Worm (Caenorhabditis elegans) whole organism, late embryonic: ENCODE measurements around the gene C15H7.4.

Experiments used
- C08G9.2 ChIP-seq: sonication (generic microtip); optimal IDR thresholded peaks from 2 replicates; lab custom pipeline; 2016; ENCODE audit warnings: mild to moderate bottlenecking, missing genetic modification characterization, moderate library complexity, missing compliant biosample characterization
- K02D7.2 ChIP-seq: sonication (generic microtip); optimal IDR thresholded peaks from 2 replicates; lab custom pipeline; 2017; ENCODE audit warnings: mild to moderate bottlenecking, missing genetic modification characterization, missing compliant biosample characterization
- T23F11.4 ChIP-seq: fragments of 200-800 bp; sonication (Bioruptor generic); optimal IDR thresholded peaks from 2 replicates; lab custom pipeline; 2018; ENCODE audit warnings: mild to moderate bottlenecking, missing genetic modification characterization, missing compliant biosample characterization
- Y22D7AL.16 ChIP-seq: sonication (generic microtip); optimal IDR thresholded peaks from 2 replicates; lab custom pipeline; 2016; ENCODE audit warnings: missing genetic modification characterization, missing compliant biosample characterization
- ahr-1 ChIP-seq: sonication (generic microtip); optimal IDR thresholded peaks from 2 replicates; lab custom pipeline; 2016; ENCODE audit warnings: missing genetic modification characterization, missing compliant biosample characterization
- ceh-14 ChIP-seq: sonication (generic microtip); optimal IDR thresholded peaks from 2 replicates; lab custom pipeline; 2016; ENCODE audit warnings: missing genotype, missing genetic modification characterization, missing compliant biosample characterization
- ceh-18 ChIP-seq: sonication (generic microtip); optimal IDR thresholded peaks from 2 replicates; lab custom pipeline; 2016; ENCODE audit warnings: missing genetic modification characterization, missing compliant biosample characterization
- ceh-19 ChIP-seq: fragments of 200-800 bp; sonication (Bioruptor generic); optimal IDR thresholded peaks from 2 replicates; lab custom pipeline; 2018; ENCODE audit warnings: mild to moderate bottlenecking, missing genetic modification characterization, missing compliant biosample characterization
- ceh-2 ChIP-seq: sonication (generic microtip); optimal IDR thresholded peaks from 2 replicates; lab custom pipeline; 2016; ENCODE audit warnings: missing genotype, missing genetic modification characterization, missing compliant biosample characterization
- ceh-22 ChIP-seq: sonication (generic microtip); optimal IDR thresholded peaks from 2 replicates; lab custom pipeline; 2017; ENCODE audit warnings: missing biosample characterization, missing genetic modification characterization
- ceh-24 ChIP-seq: sonication (generic microtip); optimal IDR thresholded peaks from 2 replicates; lab custom pipeline; 2016; ENCODE audit warnings: mild to moderate bottlenecking, missing genetic modification characterization, missing compliant biosample characterization
- ceh-30 ChIP-seq: fragments of 150-350 bp; optimal IDR thresholded peaks from 2 replicates; lab custom pipeline; 2014; ENCODE audit warnings: missing biosample characterization, missing genetic modification characterization
- ceh-31 ChIP-seq: sonication (generic microtip); optimal IDR thresholded peaks from 2 replicates; lab custom pipeline; 2016; ENCODE audit warnings: missing genetic modification characterization, missing compliant biosample characterization
- ceh-34 ChIP-seq: sonication (generic microtip); optimal IDR thresholded peaks from 2 replicates; lab custom pipeline; 2016; ENCODE audit warnings: mild to moderate bottlenecking, missing genetic modification characterization, missing compliant biosample characterization
- che-1 ChIP-seq: sonication (generic microtip); optimal IDR thresholded peaks from 2 replicates; lab custom pipeline; 2016; ENCODE audit warnings: mild to moderate bottlenecking, missing genetic modification characterization, missing compliant biosample characterization
- dve-1 ChIP-seq: sonication (generic microtip); optimal IDR thresholded peaks from 2 replicates; lab custom pipeline; 2017; ENCODE audit warnings: antibody characterized with exemption, mild to moderate bottlenecking, missing genetic modification characterization, missing compliant biosample characterization
- elt-2 ChIP-seq: sonication (generic microtip); optimal IDR thresholded peaks from 2 replicates; lab custom pipeline; 2016; ENCODE audit warnings: missing genetic modification reagents, missing genetic modification characterization, missing compliant biosample characterization
- elt-4 ChIP-seq: sonication (generic microtip); optimal IDR thresholded peaks from 2 replicates; lab custom pipeline; 2016; ENCODE audit warnings: missing genetic modification characterization, missing compliant biosample characterization
- fax-1 ChIP-seq: sonication (generic microtip); optimal IDR thresholded peaks from 2 replicates; lab custom pipeline; 2016; ENCODE audit warnings: missing genotype, missing genetic modification characterization, missing compliant biosample characterization
- fkh-10 ChIP-seq: fragments of 150-350 bp; optimal IDR thresholded peaks from 2 replicates; lab custom pipeline; 2014; ENCODE audit warnings: missing biosample characterization, missing genetic modification reagents, missing genetic modification characterization
- gmeb-2 ChIP-seq: sonication (generic microtip); optimal IDR thresholded peaks from 2 replicates; lab custom pipeline; 2016; ENCODE audit warnings: missing genetic modification characterization, inconsistent platforms, missing compliant biosample characterization
- hlh-30 ChIP-seq: sonication (generic microtip); optimal IDR thresholded peaks from 2 replicates; lab custom pipeline; 2017; ENCODE audit warnings: antibody characterized with exemption, missing genetic modification characterization, missing compliant biosample characterization; ENCODE audit not compliant: insufficient read depth
- hlh-6 ChIP-seq: sonication (generic microtip); optimal IDR thresholded peaks from 2 replicates; lab custom pipeline; 2016; ENCODE audit warnings: missing genotype, missing genetic modification characterization, missing compliant biosample characterization
- hlh-8 ChIP-seq: sonication (generic microtip); optimal IDR thresholded peaks from 2 replicates; lab custom pipeline; 2016; ENCODE audit warnings: missing genotype, missing genetic modification characterization, missing compliant biosample characterization
- lim-6 ChIP-seq: sonication (generic microtip); optimal IDR thresholded peaks from 2 replicates; lab custom pipeline; 2016; ENCODE audit warnings: missing genetic modification characterization, missing compliant biosample characterization
- lin-11 ChIP-seq: fragments of 200-800 bp; sonication (Bioruptor generic); optimal IDR thresholded peaks from 2 replicates; lab custom pipeline; 2018; ENCODE audit warnings: mild to moderate bottlenecking, missing genetic modification characterization, missing compliant biosample characterization
- madf-2 ChIP-seq: sonication (generic microtip); optimal IDR thresholded peaks from 2 replicates; lab custom pipeline; 2017; ENCODE audit warnings: missing genetic modification characterization, missing compliant biosample characterization
- nfya-1 ChIP-seq: sonication (generic microtip); optimal IDR thresholded peaks from 2 replicates; lab custom pipeline; 2017; ENCODE audit warnings: missing genetic modification characterization, mild to moderate bottlenecking, missing compliant biosample characterization, antibody characterized with exemption, moderate library complexity
- nhr-11 ChIP-seq: fragments of 150-350 bp; optimal IDR thresholded peaks from 2 replicates; lab custom pipeline; 2014; ENCODE audit warnings: missing biosample characterization, missing genetic modification characterization
- npax-4 ChIP-seq: sonication (generic microtip); optimal IDR thresholded peaks from 2 replicates; lab custom pipeline; 2016; ENCODE audit warnings: missing genetic modification characterization, missing compliant biosample characterization
- pha-2 ChIP-seq: sonication (generic microtip); optimal IDR thresholded peaks from 2 replicates; lab custom pipeline; 2017; ENCODE audit warnings: mild to moderate bottlenecking, missing genetic modification characterization, missing compliant biosample characterization
- pqm-1 ChIP-seq: sonication (generic microtip); optimal IDR thresholded peaks from 2 replicates; lab custom pipeline; 2016; ENCODE audit warnings: missing genetic modification characterization, missing compliant biosample characterization
- ref-2 ChIP-seq: sonication (generic microtip); optimal IDR thresholded peaks from 2 replicates; lab custom pipeline; 2016; ENCODE audit warnings: missing genetic modification characterization, missing compliant biosample characterization
- rnt-1 ChIP-seq: sonication (generic microtip); optimal IDR thresholded peaks from 2 replicates; lab custom pipeline; 2016; ENCODE audit warnings: missing genetic modification characterization, missing compliant biosample characterization
- sdc-2 ChIP-seq: sonication (generic microtip); optimal IDR thresholded peaks from 2 replicates; lab custom pipeline; 2016; ENCODE audit warnings: missing genotype, missing genetic modification characterization, missing compliant biosample characterization
- sox-4 ChIP-seq: sonication (generic microtip); optimal IDR thresholded peaks from 2 replicates; lab custom pipeline; 2017; ENCODE audit warnings: mild to moderate bottlenecking, missing genetic modification characterization, inconsistent platforms, missing compliant biosample characterization
- syd-9 ChIP-seq: sonication (generic microtip); optimal IDR thresholded peaks from 2 replicates; lab custom pipeline; 2016; ENCODE audit warnings: mild to moderate bottlenecking, missing genetic modification characterization, moderate library complexity, missing compliant biosample characterization
- tbx-2 ChIP-seq: sonication (generic microtip); optimal IDR thresholded peaks from 2 replicates; lab custom pipeline; 2016; ENCODE audit warnings: missing genetic modification characterization, missing compliant biosample characterization
- unc-3 ChIP-seq, 2 experiments: fragments of 200-800 bp in 1 of 2; sonication (Bioruptor generic) in 1 of 2; sonication (generic microtip) in 1 of 2; conservative IDR thresholded peaks in 1 of 2; optimal IDR thresholded peaks in 1 of 2; 2 replicates each; pipeline versions ENCODE4 v1.3.6 to Lab custom; 2016 to 2022; ENCODE audit warnings: missing compliant biosample characterization in 2 of 2, missing genetic modification characterization in 2 of 2, missing genetic modification reagents in 1 of 2
- unc-42 ChIP-seq: sonication (generic microtip); optimal IDR thresholded peaks from 2 replicates; lab custom pipeline; 2016; ENCODE audit warnings: missing genotype, missing genetic modification characterization, missing compliant biosample characterization
- unc-55 ChIP-seq: sonication (generic microtip); optimal IDR thresholded peaks from 2 replicates; lab custom pipeline; 2017; ENCODE audit warnings: missing biosample characterization, missing genetic modification reagents, missing genetic modification characterization
- unc-86 ChIP-seq: sonication (generic microtip); optimal IDR thresholded peaks from 2 replicates; lab custom pipeline; 2016; ENCODE audit warnings: missing genetic modification characterization, missing compliant biosample characterization
- zip-5 ChIP-seq: sonication (generic microtip); optimal IDR thresholded peaks from 2 replicates; lab custom pipeline; 2016; ENCODE audit warnings: missing genetic modification characterization, missing compliant biosample characterization
- ztf-16 ChIP-seq: sonication (generic microtip); optimal IDR thresholded peaks from 2 replicates; lab custom pipeline; 2017; ENCODE audit warnings: missing genetic modification characterization, missing compliant biosample characterization

Gene C15H7.4

DNA sequence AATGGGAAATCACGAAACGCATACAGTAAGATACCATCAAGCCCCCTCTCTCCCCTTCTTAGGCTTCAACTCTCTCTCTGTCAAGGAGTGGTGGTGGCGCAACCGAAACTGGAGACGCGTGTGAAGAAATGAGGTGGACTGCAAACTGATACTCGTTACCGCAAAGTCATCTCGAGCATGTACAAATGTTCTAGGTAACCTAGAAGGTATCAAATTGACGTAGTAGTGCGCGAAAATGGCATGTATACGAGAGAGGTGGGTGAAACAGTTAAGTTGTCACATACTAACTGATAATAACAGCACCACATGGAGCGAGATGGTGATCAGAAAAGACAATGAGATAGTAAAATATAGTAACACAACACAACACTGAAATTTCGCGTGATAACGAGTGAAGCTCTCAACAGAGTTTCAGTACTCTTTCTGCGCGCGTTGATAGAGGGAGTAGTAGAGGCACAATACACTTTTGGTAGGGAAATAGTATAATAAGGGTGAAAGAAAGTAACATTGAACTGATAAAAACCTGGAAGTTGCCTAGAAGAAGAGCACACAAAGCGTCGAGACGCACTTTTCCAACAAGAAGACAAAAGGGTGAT, 17.4 kb downstream of the C15H7.4 start:
- TF ChIP-seq C08G9.2 (no peak), ceh-19 (peak; percentile 40), ceh-34 (peak; percentile 8), madf-2 (tag; lab: Kevin White, UChicago) (no peak), che-1 (tag; lab: Kevin White, UChicago) (no peak), elt-2 (tag; lab: Kevin White, UChicago) (peak; percentile 1)

ce11 chrIII:9637016-9637415, 18.7 kb downstream of the C15H7.4 start, which contains the start of gene gei-13:
gei-13 (minus strand) TSS chrIII:9637116.
- no peak for TF ChIP-seq pha-2 (tag; lab: Kevin White, UChicago)
- TF ChIP-seq zip-5 = no peak
- TF ChIP-seq elt-4 (tag; lab: Kevin White, UChicago) = no peak
- no peak for TF ChIP-seq dve-1 (tag; lab: Kevin White, UChicago)
- TF ChIP-seq rnt-1 (tag; lab: Kevin White, UChicago) = no peak
- no peak for TF ChIP-seq Y22D7AL.16 (tag; lab: Kevin White, UChicago)
- TF ChIP-seq ceh-2 (tag; lab: Kevin White, UChicago) = no peak
- TF ChIP-seq ceh-24 (tag; lab: Kevin White, UChicago) = no peak
- TF ChIP-seq tbx-2 (tag; lab: Kevin White, UChicago) = no peak
- no peak for TF ChIP-seq lim-6 (tag; lab: Kevin White, UChicago)

ce11 chrIII:9631117-9631655, 24.5 kb downstream of the C15H7.4 start, which contains the start of gene ubc-7:
ubc-7 (minus strand) TSS chrIII:9631167.
- TF ChIP-seq hlh-30 (peak; percentile 60), unc-55 (GFP tag; lab: Kevin White, UChicago) (peak; percentile 11), ceh-31 (tag; lab: Kevin White, UChicago) (peak; percentile 34), gmeb-2 (tag; lab: Kevin White, UChicago) (no peak), fkh-10 (no peak), ceh-18 (tag; lab: Kevin White, UChicago) (peak; percentile 4), ceh-19 (peak; percentile 33), unc-3 (GFP tag; conservative IDR thresholded peaks at IDR 0.05; lab: Robert Waterston, UW) (no peak), unc-3 (tag; optimal IDR thresholded peaks at IDR 0.05; lab: Kevin White, UChicago) (no peak), unc-42 (peak; percentile 37), ceh-30 (no peak), ceh-14 (tag; lab: Kevin White, UChicago) (no peak), ceh-22 (tag; lab: Kevin White, UChicago) (no peak), pha-2 (tag; lab: Kevin White, UChicago) (no peak), dve-1 (tag; lab: Kevin White, UChicago) (no peak), nfya-1 (tag; lab: Kevin White, UChicago) (peak; percentile 57), syd-9 (no peak)

- TF ChIP-seq nfya-1 (tag; lab: Kevin White, UChicago) = peak; percentile 67
- no peak for TF ChIP-seq hlh-6 (tag; lab: Kevin White, UChicago)
- TF ChIP-seq ztf-16 (tag; lab: Kevin White, UChicago) = no peak
- no peak for TF ChIP-seq npax-4
- peak; percentile 65 for TF ChIP-seq pha-2 (tag; lab: Kevin White, UChicago)
- TF ChIP-seq sdc-2 (tag; lab: Kevin White, UChicago) = peak; percentile 59
- TF ChIP-seq nhr-11 = peak; percentile 51
- peak; percentile 55 for TF ChIP-seq sox-4 (tag; lab: Kevin White, UChicago)
- peak; percentile 18 for TF ChIP-seq C08G9.2
- peak; percentile 31 for TF ChIP-seq hlh-8
- TF ChIP-seq T23F11.4 (GFP tag; lab: Kevin White, UChicago) = no peak
- TF ChIP-seq lin-11 (tag; lab: Kevin White, UChicago) = peak; percentile 47
- peak; percentile 55 for TF ChIP-seq ref-2 (tag; lab: Kevin White, UChicago)
- peak; percentile 34 for TF ChIP-seq ceh-31 (tag; lab: Kevin White, UChicago)
- peak; percentile 7 for TF ChIP-seq ceh-19
- TF ChIP-seq unc-3 (GFP tag; conservative IDR thresholded peaks at IDR 0.05; lab: Robert Waterston, UW) = 0 out of 2 replicates have a peak, but pooled peaks have one; percentile 46
- TF ChIP-seq unc-3 (tag; optimal IDR thresholded peaks at IDR 0.05; lab: Kevin White, UChicago) = no peak
- peak; percentile 69 for TF ChIP-seq unc-86
- TF ChIP-seq ahr-1 (tag; lab: Kevin White, UChicago) = peak; percentile 44
- peak; percentile 75 for TF ChIP-seq elt-2 (tag; lab: Kevin White, UChicago)
- peak; percentile 46 for TF ChIP-seq che-1 (tag; lab: Kevin White, UChicago)
- peak; percentile 73 for TF ChIP-seq ceh-14 (tag; lab: Kevin White, UChicago)
- TF ChIP-seq Y22D7AL.16 (tag; lab: Kevin White, UChicago) = peak; percentile 55
- peak; percentile 34 for TF ChIP-seq fax-1 (tag; lab: Kevin White, UChicago)
- TF ChIP-seq K02D7.2 (tag; lab: Kevin White, UChicago) = peak; percentile 64
- TF ChIP-seq ceh-30 = no peak
- TF ChIP-seq pqm-1 (tag; lab: Kevin White, UChicago) = no peak
Measured at ce11 chrIII:9629855-9630254, 25.8 kb downstream of the C15H7.4 start, which contains the start of gene rpac-19. rpac-19 (minus strand) TSS chrIII:9629885.
